Worm (Caenorhabditis elegans): ENCODE data around the gene trpp-4.

The trpp-4 gene

ce11 chrV:9382538-9383328, 17.4 kb upstream of the trpp-4 start (continued):
- TF ChIP-seq fkh-3 (tag; optimal IDR thresholded peaks at IDR 0.05), result no peak
- no peak for TF ChIP-seq nhr-90 (tag; optimal IDR thresholded peaks at IDR 0.05)
- no peak for TF ChIP-seq F39B2.1 (GFP tag; IDR thresholded peaks at IDR 0.05)
- TF ChIP-seq dpl-1 (GFP tag; optimal IDR thresholded peaks at IDR 0.05), result peak; percentile 98
- no peak for TF ChIP-seq ztf-25 (GFP tag; IDR thresholded peaks at IDR 0.05)
- peak in 2 of 3 experiments; percentile 16 to 77 for TF ChIP-seq lin-35 (GFP tag; optimal IDR thresholded peaks at IDR 0.05)
- TF ChIP-seq unc-130 (GFP tag; optimal IDR thresholded peaks at IDR 0.05), result peak; percentile 88
- TF ChIP-seq Y79H2A.3 (GFP tag; conservative IDR thresholded peaks at IDR 0.05), result 0 out of 2 replicates have a peak, but pooled peaks have one; percentile 55
- TF ChIP-seq madf-3 (GFP tag; IDR thresholded peaks at IDR 0.05), result peak; percentile 92
- peak; percentile 71 for TF ChIP-seq cebp-1 (GFP tag; IDR thresholded peaks at IDR 0.05)
- TF ChIP-seq cebp-1 (tag; optimal IDR thresholded peaks at IDR 0.05), result peak; percentile 82
- TF ChIP-seq T26A5.8 (tag; optimal IDR thresholded peaks at IDR 0.05), result no peak
- TF ChIP-seq nhr-27 (tag; optimal IDR thresholded peaks at IDR 0.05), result no peak
- peak; percentile 100 for TF ChIP-seq madf-6 (GFP tag; IDR thresholded peaks at IDR 0.05)
- no peak for TF ChIP-seq F55B11.4 (tag; optimal IDR thresholded peaks at IDR 0.05; ENCODE audit: borderline replicate concordance, insufficient read depth)
- TF ChIP-seq ama-1 (optimal IDR thresholded peaks at IDR 0.05), result no peak
- TF ChIP-seq ama-1 (GFP tag; optimal IDR thresholded peaks at IDR 0.05), result no peak
- no peak for TF ChIP-seq ztf-3 (GFP tag; optimal IDR thresholded peaks at IDR 0.05)
- peak; percentile 63 for TF ChIP-seq snpc-1.1 (tag; optimal IDR thresholded peaks at IDR 0.05; ENCODE audit: insufficient read depth)
- TF ChIP-seq egrh-3 (GFP tag; IDR thresholded peaks at IDR 0.05), result no peak
- TF ChIP-seq madf-8 (GFP tag; conservative IDR thresholded peaks at IDR 0.05), result peak; percentile 100
- TF ChIP-seq nhr-179 (tag; optimal IDR thresholded peaks at IDR 0.05), result no peak
- TF ChIP-seq lin-54 (GFP tag; optimal IDR thresholded peaks at IDR 0.05), result peak; percentile 93
- no peak for TF ChIP-seq cebp-2 (GFP tag; IDR thresholded peaks at IDR 0.05)
- TF ChIP-seq K12H6.12 (tag; optimal IDR thresholded peaks at IDR 0.05), result no peak
- no peak for TF ChIP-seq hlh-26 (GFP tag; conservative IDR thresholded peaks at IDR 0.05)
- no peak for TF ChIP-seq atf-7 (tag; optimal IDR thresholded peaks at IDR 0.05)
- TF ChIP-seq lir-1 (GFP tag; conservative IDR thresholded peaks at IDR 0.05), result peak; percentile 42; the same call in 1 of the 2 replicates
- TF ChIP-seq rec-8 (tag; optimal IDR thresholded peaks at IDR 0.05), result no peak
- TF ChIP-seq Y95B8A.8 (GFP tag; IDR thresholded peaks at IDR 0.05), result peak; percentile 91; the same call in 1 of the 2 replicates
- peak; percentile 83 for TF ChIP-seq B0019.2 (GFP tag; conservative IDR thresholded peaks at IDR 0.05)
- no peak for TF ChIP-seq F22D6.2 (tag; optimal IDR thresholded peaks at IDR 0.05)
- 0 out of 2 replicates have a peak, but pooled peaks have one; percentile 80 for TF ChIP-seq ztf-28 (GFP tag; IDR thresholded peaks at IDR 0.05)
- no peak for TF ChIP-seq snpc-1.3 (tag; optimal IDR thresholded peaks at IDR 0.05; ENCODE audit: insufficient read depth)
- peak; percentile 90 for TF ChIP-seq rcor-1 (GFP tag; IDR thresholded peaks at IDR 0.05)
- TF ChIP-seq Y53F4B.3 (GFP tag; IDR thresholded peaks at IDR 0.05), result 0 out of 2 replicates have a peak, but pooled peaks have one; percentile 34
- no peak for TF ChIP-seq Y56A3A.18 (GFP tag; IDR thresholded peaks at IDR 0.05)
- TF ChIP-seq ceh-27 (GFP tag; optimal IDR thresholded peaks at IDR 0.05), result no peak
- no peak for TF ChIP-seq ceh-40 (GFP tag; IDR thresholded peaks at IDR 0.05)
- TF ChIP-seq rpc-1 (optimal IDR thresholded peaks at IDR 0.05), result no peak
- TF ChIP-seq rpc-1 (tag; optimal IDR thresholded peaks at IDR 0.05), result peak; percentile 5
- TF ChIP-seq F49E8.2 (tag; optimal IDR thresholded peaks at IDR 0.05; ENCODE audit: insufficient read depth), result peak; percentile 82
- no peak for TF ChIP-seq mxl-1 (tag; optimal IDR thresholded peaks at IDR 0.05)
- TF ChIP-seq chd-7 (tag; optimal IDR thresholded peaks at IDR 0.05), result no peak
- no peak for TF ChIP-seq ztf-26 (tag; optimal IDR thresholded peaks at IDR 0.05)
- no peak for TF ChIP-seq akir-1 (GFP tag; optimal IDR thresholded peaks at IDR 0.05)
- TF ChIP-seq B0336.3 (GFP tag; IDR thresholded peaks at IDR 0.05), result peak; percentile 90
- peak; percentile 83 for TF ChIP-seq tlf-1 (GFP tag; optimal IDR thresholded peaks at IDR 0.05)
